Fruit fly (Drosophila melanogaster) whole organism: Measurements from ENCODE around the gene CG18809.
A peak's percentile ranks its signal among the peaks of the same experiment; 100 is the strongest.

ENCODE experiments used
- CG8478 ChIP-seq: fragments of >200 bp; optimal IDR thresholded peaks from 2 replicates; lab custom pipeline; 2018; ENCODE audit warnings: inconsistent platforms
- Dll ChIP-seq: fragments of >200 bp; optimal IDR thresholded peaks from 2 replicates; lab custom pipeline; 2017
- EcR ChIP-seq, 2 experiments: fragments of >200 bp; optimal IDR thresholded peaks; 2 replicates each; lab custom pipeline; 2017; ENCODE audit warnings: missing biosample characterization in 2 of 2, missing genetic modification characterization in 2 of 2, missing genetic modification reagents in 2 of 2
- pan ChIP-seq: fragments of >200 bp; optimal IDR thresholded peaks from 2 replicates; lab custom pipeline; 2017
- psq ChIP-seq: fragments of >200 bp; optimal IDR thresholded peaks from 2 replicates; lab custom pipeline; 2017
- usp ChIP-seq: fragments of >200 bp; optimal IDR thresholded peaks from 2 replicates; lab custom pipeline; 2017; ENCODE audit warnings: missing biosample characterization, missing genetic modification characterization, mixed read lengths

CG18809 gene

DNA sequence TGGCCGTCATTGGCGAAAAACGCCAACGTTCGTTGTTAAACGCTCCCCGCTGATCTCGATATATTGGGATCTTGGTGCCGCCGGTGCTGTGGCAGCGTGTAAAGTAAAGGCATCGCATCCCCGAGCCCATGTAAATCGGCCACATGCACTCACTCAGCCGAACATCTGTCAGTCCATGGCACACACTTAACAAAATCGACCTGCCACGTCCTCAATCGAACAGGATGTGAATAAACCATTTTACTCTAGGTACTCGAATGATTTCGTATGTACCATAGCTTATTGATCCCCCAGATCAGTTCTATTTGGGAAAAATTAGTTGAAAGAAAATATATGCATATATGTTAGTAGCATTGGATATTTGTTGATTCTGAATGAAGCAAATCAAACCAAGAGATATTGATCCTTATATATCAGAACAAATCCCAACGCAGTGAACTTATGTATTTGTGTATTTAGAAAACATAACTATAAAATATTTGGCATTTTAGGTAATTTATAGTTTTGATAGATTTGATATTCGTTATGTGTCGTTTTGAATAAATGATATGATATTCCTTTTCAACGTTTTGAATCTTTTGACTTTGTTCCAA, 27.7 kb downstream of the CG18809 start:
- TF ChIP-seq psq (lab: Kevin White, UChicago) (no peak), EcR (GFP tag; optimal IDR thresholded peaks at IDR 0.05; lab: Kevin White, UChicago) (no peak), CG8478 (lab: Kevin White, UChicago) (no peak), usp (GFP tag; lab: Kevin White, UChicago) (no peak), Dll (lab: Kevin White, UChicago) (no peak), pan (lab: Kevin White, UChicago) (no peak)

dm6 chrX:19714816-19715215, 29.3 kb downstream of the CG18809 start:
- no peak for TF ChIP-seq EcR (GFP tag; optimal IDR thresholded peaks at IDR 0.05; lab: Kevin White, UChicago)
- no peak for TF ChIP-seq psq (lab: Kevin White, UChicago)

DNA sequence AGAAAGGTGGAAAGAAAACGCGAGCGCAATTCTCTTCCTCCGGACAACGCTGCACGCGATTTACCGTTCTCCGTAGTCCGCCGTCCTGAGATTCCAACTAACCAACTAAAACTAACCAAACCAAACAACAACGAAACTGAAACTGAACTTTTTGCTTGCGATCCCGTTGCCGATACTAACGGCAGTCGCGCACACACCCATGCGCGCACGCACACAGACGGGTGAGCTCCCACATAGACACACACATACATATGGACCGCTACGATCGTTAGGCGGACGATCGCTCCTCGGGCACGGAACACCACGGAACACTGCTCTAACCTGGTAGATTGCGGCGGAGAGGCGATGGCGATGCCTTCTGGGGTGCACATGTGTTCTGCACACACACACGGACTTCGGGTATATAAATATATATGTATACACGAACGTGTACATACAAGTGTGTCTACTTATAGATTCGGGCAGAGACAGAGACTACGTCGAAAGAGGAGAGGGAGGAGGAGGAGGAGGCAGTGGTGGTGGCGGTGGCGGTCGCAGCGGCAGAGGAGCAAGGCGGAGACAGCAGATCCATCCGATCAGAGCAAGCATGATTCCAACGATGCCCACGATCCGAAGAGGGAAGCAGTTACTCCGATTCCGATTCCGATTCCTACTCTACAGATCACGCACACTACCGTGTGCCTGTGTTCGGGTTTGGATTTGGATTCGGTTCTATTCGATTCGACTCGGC, 31.1 kb downstream of the CG18809 start, which contains the start of gene meso18E:
Gene meso18E (minus strand): TSS at position 148 of the 730 bp plus-strand sequence.
- TF ChIP-seq pan (lab: Kevin White, UChicago) (no peak), usp (GFP tag; lab: Kevin White, UChicago) (no peak), CG8478 (lab: Kevin White, UChicago) (no peak), Dll (lab: Kevin White, UChicago) (no peak), psq (lab: Kevin White, UChicago) (no peak), EcR (GFP tag; optimal IDR thresholded peaks at IDR 0.05; lab: Kevin White, UChicago) (no peak)

DNA sequence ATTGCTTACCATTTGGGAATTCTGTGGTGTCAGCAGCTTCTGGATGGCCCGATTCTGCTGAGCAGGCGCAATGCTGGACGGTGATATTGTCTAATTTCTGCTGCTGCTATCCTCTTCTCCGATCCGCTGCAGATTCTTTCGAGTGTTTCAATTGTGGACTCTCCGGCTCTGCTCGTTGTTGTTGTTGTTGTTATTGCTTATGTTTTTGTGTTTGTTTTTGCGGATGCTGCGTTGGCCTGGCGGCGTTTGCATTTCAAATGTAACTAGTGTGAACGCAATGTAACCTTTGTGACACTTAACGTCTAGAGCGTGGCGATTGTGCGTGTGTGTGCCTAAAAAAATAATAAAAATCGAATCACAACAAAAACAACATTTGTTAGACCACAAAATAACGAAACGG, 32.2 kb downstream of the CG18809 start:
- no peak for TF ChIP-seq Dll (lab: Kevin White, UChicago)
- no peak for TF ChIP-seq EcR (GFP tag; optimal IDR thresholded peaks at IDR 0.05; lab: Kevin White, UChicago)
- TF ChIP-seq psq (lab: Kevin White, UChicago): no peak

dm6 chrX:19704083-19704482, 40.1 kb downstream of the CG18809 start, which contains the start of the genes CG14230 and CG14232:
Gene CG14230 (plus strand): TSS chrX:19704176.
Gene CG14232 (minus strand): TSS chrX:19704259.
- TF ChIP-seq pan (lab: Kevin White, UChicago): no peak
- TF ChIP-seq EcR (GFP tag; optimal IDR thresholded peaks at IDR 0.05; lab: Kevin White, UChicago): no peak
- TF ChIP-seq Dll (lab: Kevin White, UChicago): no peak
- TF ChIP-seq CG8478 (lab: Kevin White, UChicago): no peak
- TF ChIP-seq psq (lab: Kevin White, UChicago): no peak
- no peak for TF ChIP-seq usp (GFP tag; lab: Kevin White, UChicago)

DNA sequence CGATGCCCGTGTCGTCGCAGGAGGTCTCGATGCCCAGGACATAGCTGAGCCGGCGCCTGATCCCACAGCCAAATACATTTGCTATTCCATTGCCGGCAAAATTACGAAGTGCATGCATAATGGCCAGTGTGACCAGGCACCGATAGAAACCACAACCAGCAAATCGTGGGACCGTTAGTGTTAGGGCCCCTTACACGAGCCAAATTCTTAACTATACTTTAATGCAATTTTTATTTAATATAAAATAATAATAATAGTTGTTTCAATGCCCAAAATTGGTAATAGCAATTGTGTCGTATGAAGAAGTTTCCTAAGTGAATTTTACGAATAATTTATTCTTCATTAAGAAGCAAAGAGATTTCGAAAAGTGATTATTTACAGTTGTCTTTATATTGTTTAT, 42.5 kb downstream of the CG18809 start, which contains the start of gene Tcs4:
Gene Tcs4 (minus strand): TSS at position 145 of the 400 bp plus-strand sequence.
- TF ChIP-seq psq (lab: Kevin White, UChicago): no peak
- TF ChIP-seq CG8478 (lab: Kevin White, UChicago): no peak
- TF ChIP-seq pan (lab: Kevin White, UChicago): no peak
- no peak for TF ChIP-seq usp (GFP tag; lab: Kevin White, UChicago)
- TF ChIP-seq Dll (lab: Kevin White, UChicago): no peak
- no peak for TF ChIP-seq EcR (GFP tag; optimal IDR thresholded peaks at IDR 0.05; lab: Kevin White, UChicago)

DNA sequence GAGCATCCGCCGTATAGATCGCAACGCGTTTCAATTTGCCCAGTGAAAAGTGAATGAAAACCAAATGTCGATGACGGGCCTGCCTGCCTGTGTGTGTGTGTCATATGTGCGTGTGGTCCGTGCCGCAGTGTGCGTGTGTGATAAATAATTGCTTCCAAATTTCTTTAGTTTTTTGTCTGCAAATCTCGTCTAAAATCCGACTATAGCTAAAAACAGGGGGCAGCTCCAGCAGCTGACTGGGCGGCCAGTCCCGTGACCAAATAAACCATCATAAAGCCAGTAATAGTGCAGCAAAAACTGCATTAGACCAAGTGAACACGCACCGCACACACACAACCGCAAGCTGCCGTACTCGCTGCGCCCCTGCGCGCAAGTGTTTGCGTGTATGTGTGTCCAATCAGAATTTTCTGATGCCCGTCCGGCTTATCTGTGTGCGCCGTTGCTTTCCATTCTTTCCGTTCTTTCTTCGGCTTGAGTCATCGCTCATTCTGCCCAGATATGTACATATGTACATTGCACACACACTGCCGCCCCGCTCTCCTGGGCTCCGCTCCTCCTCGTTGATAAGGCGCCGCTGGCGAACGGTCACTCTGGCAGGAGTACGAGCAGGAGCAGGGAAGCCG, 46.8 kb downstream of the CG18809 start:
- TF ChIP-seq Dll (lab: Kevin White, UChicago) (peak; percentile 12), pan (lab: Kevin White, UChicago) (no peak), CG8478 (lab: Kevin White, UChicago) (peak; percentile 6)

DNA sequence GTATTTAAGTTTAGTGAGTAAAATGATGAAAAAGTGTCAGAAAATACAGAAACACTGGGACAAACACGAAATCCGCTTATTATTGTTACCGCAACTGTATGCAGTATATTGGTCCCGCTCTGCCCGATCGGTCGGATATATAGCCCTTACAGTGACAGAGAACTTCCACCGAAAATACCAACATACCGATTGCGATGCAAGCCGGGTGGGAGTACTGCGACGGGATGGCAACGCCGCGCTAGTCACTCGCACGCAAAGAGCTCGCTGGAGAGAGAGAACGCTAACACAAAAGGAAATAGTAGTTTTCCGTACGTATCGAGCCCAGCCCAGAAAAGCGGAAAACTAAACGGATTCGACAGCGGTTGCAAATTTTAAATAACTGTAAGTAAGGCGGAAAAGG, 47.3 kb downstream of the CG18809 start, which contains the start of gene Cdc42:
Gene Cdc42 (plus strand): TSS at position 247 of the 400 bp plus-strand sequence.
- TF ChIP-seq psq (lab: Kevin White, UChicago) (no peak), CG8478 (lab: Kevin White, UChicago) (no peak), usp (GFP tag; lab: Kevin White, UChicago) (no peak), EcR (GFP tag; optimal IDR thresholded peaks at IDR 0.05; lab: Kevin White, UChicago) (no peak), Dll (lab: Kevin White, UChicago) (no peak), pan (lab: Kevin White, UChicago) (no peak)

dm6 chrX:19694792-19695558, 49.2 kb downstream of the CG18809 start, which contains the start of gene CG14229:
Gene CG14229 (minus strand): TSS chrX:19695250.
- no peak for TF ChIP-seq pan (lab: Kevin White, UChicago)
- no peak for TF ChIP-seq CG8478 (lab: Kevin White, UChicago)
- TF ChIP-seq Dll (lab: Kevin White, UChicago): no peak
- no peak for TF ChIP-seq usp (GFP tag; lab: Kevin White, UChicago)
- no peak for TF ChIP-seq psq (lab: Kevin White, UChicago)
- TF ChIP-seq EcR (GFP tag; optimal IDR thresholded peaks at IDR 0.05; lab: Kevin White, UChicago): no peak

dm6 chrX:19692951-19693698, 51.0 kb downstream of the CG18809 start, which contains the start of gene Mer:
Gene Mer (minus strand): TSS chrX:19693500.
- TF ChIP-seq usp (GFP tag; lab: Kevin White, UChicago): no peak
- no peak for TF ChIP-seq EcR (GFP tag; optimal IDR thresholded peaks at IDR 0.05; lab: Kevin White, UChicago)
- no peak for TF ChIP-seq Dll (lab: Kevin White, UChicago)
